Fruit fly (Drosophila melanogaster): ENCODE measurements around the gene CG13693.

The CG13693 gene

DNA sequence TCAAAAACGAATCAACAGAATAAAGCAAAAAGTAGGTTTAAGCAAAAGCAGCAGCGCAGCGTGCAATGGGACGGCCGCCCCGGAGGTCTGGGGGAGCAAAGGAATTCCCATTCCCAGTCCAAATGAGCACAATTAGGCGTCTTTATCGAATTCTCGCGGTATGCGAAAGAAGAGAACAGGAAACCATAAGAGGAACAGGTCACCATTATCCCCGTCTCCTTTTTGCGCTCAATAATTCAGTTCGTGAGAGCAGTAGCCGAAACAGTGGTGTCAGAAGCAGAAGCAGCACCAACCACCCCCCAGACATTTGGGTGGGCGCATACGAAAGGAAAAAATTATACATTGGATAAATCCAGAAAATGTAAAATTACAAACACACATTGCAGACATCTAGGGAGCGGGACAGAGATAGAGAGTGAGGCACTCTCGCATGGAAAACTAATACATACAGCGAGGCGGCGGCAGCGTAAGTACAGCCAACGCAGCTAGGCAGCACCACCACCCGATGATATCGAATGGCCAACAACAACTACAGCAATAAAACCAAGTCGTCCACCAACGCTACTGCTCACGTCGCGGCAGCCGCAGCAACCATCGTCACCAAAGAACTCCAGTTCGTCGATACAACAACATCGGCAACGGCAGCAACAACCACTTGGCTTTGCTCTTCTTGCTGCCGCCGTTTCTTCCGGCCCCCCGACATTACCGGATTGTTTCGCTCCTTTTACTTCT lies 8.3 kb upstream of the CG13693 start:
- TF ChIP-seq Mnt (GFP tag; optimal IDR thresholded peaks at IDR 0.05) (no peak), Clk (GFP tag; optimal IDR thresholded peaks at IDR 0.05) (no peak), cnc (optimal IDR thresholded peaks at IDR 0.05) (no peak), CG7045 (GFP tag; optimal IDR thresholded peaks at IDR 0.05) (no peak), CG11617 (GFP tag; optimal IDR thresholded peaks at IDR 0.05) (no peak), CG1620 (GFP tag; optimal IDR thresholded peaks at IDR 0.05) (no peak), CG7101 (tag; optimal IDR thresholded peaks at IDR 0.05) (no peak), cic (GFP tag; optimal IDR thresholded peaks at IDR 0.05) (no peak), pad (GFP tag; optimal IDR thresholded peaks at IDR 0.05) (no peak), CG14711 (tag; optimal IDR thresholded peaks at IDR 0.05) (no peak), CG12768 (GFP tag; optimal IDR thresholded peaks at IDR 0.05) (no peak)

DNA sequence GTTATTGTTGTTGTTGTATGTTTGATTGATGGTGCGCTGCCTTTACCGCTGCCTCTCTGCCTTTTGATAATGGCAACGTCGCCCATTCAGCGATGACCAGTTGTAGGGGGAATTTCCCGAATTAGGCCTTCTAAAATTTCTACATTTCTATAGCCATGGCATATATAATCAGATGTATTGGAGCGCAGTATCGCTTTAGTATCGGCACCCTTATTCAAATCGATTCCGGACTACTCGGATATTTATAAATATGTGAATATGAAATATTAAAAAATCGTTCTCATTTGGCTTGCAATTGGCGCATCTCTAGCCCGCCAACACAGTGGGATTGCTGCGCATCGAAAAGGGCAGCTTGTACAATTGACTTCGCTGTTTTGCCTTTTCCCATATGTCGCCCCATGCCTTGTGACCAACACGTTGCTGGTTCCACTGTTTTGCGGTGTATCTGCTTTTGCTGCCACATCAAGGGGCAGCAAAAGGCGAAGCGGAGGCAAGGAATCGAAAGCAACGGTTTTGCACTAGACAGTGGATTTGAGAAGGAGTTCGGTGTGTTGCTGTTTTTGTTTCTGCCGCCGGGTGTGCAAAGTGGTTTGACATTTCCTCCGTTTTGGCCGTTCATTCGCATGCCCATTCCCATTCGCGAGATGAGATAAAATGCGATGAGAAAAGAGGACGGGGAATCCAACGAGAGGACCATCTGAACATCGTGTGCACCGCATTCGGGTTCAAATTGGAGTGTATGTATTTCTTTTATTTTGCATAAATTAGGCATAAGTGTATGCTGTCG lies 7.5 kb upstream of the CG13693 start:
- no peak for TF ChIP-seq kay (GFP tag; ENCODE audit: borderline replicate concordance)
- TF ChIP-seq Clk (GFP tag; optimal IDR thresholded peaks at IDR 0.05): no peak
- no peak for TF ChIP-seq Mnt (GFP tag; optimal IDR thresholded peaks at IDR 0.05)
- no peak for TF ChIP-seq Crg-1 (GFP tag; optimal IDR thresholded peaks at IDR 0.05)
- no peak for TF ChIP-seq Hr96 (GFP tag; optimal IDR thresholded peaks at IDR 0.05)
- TF ChIP-seq CG11617 (GFP tag; optimal IDR thresholded peaks at IDR 0.05): no peak
- peak; percentile 8 for TF ChIP-seq CG5204 (GFP tag; optimal IDR thresholded peaks at IDR 0.05)
- no peak for TF ChIP-seq cic (GFP tag; optimal IDR thresholded peaks at IDR 0.05)
- TF ChIP-seq tj (GFP tag; optimal IDR thresholded peaks at IDR 0.05): no peak
- no peak for TF ChIP-seq CG1620 (GFP tag; optimal IDR thresholded peaks at IDR 0.05)
- TF ChIP-seq CG7045 (GFP tag; optimal IDR thresholded peaks at IDR 0.05): no peak
- peak; percentile 13 for TF ChIP-seq CG12768 (GFP tag; optimal IDR thresholded peaks at IDR 0.05)

DNA sequence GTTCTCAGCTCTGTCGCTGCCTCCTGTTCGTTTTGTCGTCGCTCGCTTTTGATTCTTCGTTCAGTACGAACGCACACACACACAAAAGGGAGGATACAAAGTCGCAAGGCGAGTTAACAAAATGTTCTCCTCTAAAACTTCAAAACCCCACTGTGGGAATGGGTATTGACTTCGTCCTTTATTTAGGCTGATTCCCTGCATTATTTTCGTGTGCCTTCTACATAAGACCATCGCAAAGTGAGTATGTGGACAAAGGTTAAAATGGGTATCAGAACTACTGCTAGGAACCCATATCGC lies 7.0 kb upstream of the CG13693 start:
- TF ChIP-seq cic (GFP tag; optimal IDR thresholded peaks at IDR 0.05) (no peak), Mnt (GFP tag; optimal IDR thresholded peaks at IDR 0.05) (no peak)

DNA sequence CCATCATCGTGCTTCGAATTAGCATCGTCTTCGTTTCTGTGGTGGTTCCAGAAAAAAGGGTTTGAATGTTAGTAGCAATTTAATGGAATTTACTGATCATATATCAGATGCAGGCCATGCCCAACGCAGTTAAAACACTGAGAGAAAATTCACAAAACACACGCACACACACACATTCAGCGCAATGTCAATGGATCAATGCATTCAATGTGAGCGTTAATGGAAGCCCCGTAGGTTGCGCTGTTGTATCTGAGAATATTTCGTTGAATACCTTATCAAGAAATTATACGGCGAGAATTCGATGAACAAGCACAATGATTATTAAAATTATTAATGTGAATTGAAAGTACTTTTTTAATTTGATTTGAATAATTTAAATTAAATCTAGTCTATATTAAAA lies 4.0 kb upstream of the CG13693 start:
- TF ChIP-seq Mnt (GFP tag; optimal IDR thresholded peaks at IDR 0.05) (no peak), kay (GFP tag; ENCODE audit: borderline replicate concordance) (no peak), ovo (GFP tag; optimal IDR thresholded peaks at IDR 0.05) (no peak), CG5204 (GFP tag; optimal IDR thresholded peaks at IDR 0.05) (no peak), Clk (GFP tag; optimal IDR thresholded peaks at IDR 0.05) (no peak), tj (GFP tag; optimal IDR thresholded peaks at IDR 0.05) (no peak), Crg-1 (GFP tag; optimal IDR thresholded peaks at IDR 0.05) (no peak), Hr96 (GFP tag; optimal IDR thresholded peaks at IDR 0.05) (no peak), CG1620 (GFP tag; optimal IDR thresholded peaks at IDR 0.05) (no peak), CG7045 (GFP tag; optimal IDR thresholded peaks at IDR 0.05) (no peak), cic (GFP tag; optimal IDR thresholded peaks at IDR 0.05) (no peak), bab1 (GFP tag; optimal IDR thresholded peaks at IDR 0.05) (no peak), pad (GFP tag; optimal IDR thresholded peaks at IDR 0.05) (no peak), CG7101 (tag; optimal IDR thresholded peaks at IDR 0.05) (no peak), CG33017 (tag; optimal IDR thresholded peaks at IDR 0.05) (no peak), CG11617 (GFP tag; optimal IDR thresholded peaks at IDR 0.05) (no peak)

DNA sequence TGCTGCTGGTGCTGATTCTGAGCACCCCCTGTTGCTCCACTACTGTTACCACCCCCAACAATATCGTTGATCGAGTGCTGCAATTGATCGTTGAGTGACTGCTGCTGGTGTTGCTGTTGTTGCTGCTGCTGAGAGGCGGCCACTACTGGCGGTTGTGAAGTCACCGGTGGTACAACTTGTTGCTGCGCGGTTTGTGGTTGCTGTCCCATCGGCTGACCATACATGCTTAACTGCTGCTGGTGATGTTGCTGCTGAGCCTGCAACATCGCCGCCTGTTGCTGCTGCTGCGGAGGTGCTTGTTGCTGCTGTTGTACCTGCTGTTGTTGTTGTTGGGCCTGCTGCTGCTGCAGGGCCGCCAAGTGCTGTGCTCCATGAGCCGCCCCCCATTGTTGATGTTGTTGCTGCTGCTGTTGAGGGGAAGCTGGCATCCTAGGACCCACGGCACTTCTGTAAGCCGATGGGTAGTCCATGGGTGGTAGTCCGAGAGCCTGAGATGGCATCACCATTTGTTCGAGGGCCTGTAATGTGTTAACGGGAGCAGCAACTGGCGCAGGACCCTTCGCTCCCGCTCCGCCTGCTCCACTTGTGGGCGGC lies 8.0 kb downstream of the CG13693 start:
- TF ChIP-seq bab1 (GFP tag; optimal IDR thresholded peaks at IDR 0.05): no peak
- no peak for TF ChIP-seq CG5204 (GFP tag; optimal IDR thresholded peaks at IDR 0.05)
- TF ChIP-seq toe (GFP tag; optimal IDR thresholded peaks at IDR 0.05): no peak
- TF ChIP-seq Mnt (GFP tag; optimal IDR thresholded peaks at IDR 0.05): no peak
- no peak for TF ChIP-seq CG12768 (GFP tag; optimal IDR thresholded peaks at IDR 0.05)
- no peak for TF ChIP-seq cnc (optimal IDR thresholded peaks at IDR 0.05)
- no peak for TF ChIP-seq CG33017 (tag; optimal IDR thresholded peaks at IDR 0.05)

DNA sequence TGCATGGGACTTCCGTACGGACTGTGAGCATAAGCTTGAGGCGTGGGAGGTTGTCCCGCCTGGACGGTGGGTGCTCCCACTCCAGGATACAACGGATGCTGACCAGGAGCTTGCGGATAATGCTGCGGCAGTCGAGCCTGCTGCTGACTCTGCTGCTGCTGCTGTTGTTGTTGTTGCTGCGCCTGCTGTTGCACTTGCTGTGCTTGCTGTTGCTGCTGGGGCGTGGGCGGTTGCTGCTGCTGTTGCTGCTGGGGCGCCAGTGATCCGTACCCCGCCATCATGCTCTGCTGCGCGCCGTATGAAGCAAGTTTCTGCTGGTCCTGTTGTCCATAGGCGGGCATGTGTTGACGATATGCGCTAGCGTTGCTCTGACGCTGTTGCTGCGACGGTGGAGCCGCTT lies 9.1 kb downstream of the CG13693 start:
- no peak for TF ChIP-seq cic (GFP tag; optimal IDR thresholded peaks at IDR 0.05)
- no peak for TF ChIP-seq tj (GFP tag; optimal IDR thresholded peaks at IDR 0.05)
- TF ChIP-seq cnc (optimal IDR thresholded peaks at IDR 0.05): no peak
- TF ChIP-seq CG14711 (tag; optimal IDR thresholded peaks at IDR 0.05): no peak
- no peak for TF ChIP-seq CG33017 (tag; optimal IDR thresholded peaks at IDR 0.05)
- TF ChIP-seq CG7045 (GFP tag; optimal IDR thresholded peaks at IDR 0.05): no peak
- no peak for TF ChIP-seq Hr96 (GFP tag; optimal IDR thresholded peaks at IDR 0.05)
- TF ChIP-seq pad (GFP tag; optimal IDR thresholded peaks at IDR 0.05): no peak
- TF ChIP-seq Mnt (GFP tag; optimal IDR thresholded peaks at IDR 0.05): no peak
- TF ChIP-seq CG5204 (GFP tag; optimal IDR thresholded peaks at IDR 0.05): no peak
- no peak for TF ChIP-seq Crg-1 (GFP tag; optimal IDR thresholded peaks at IDR 0.05)
- no peak for TF ChIP-seq toe (GFP tag; optimal IDR thresholded peaks at IDR 0.05)
- no peak for TF ChIP-seq ovo (GFP tag; optimal IDR thresholded peaks at IDR 0.05)
- no peak for TF ChIP-seq CG12768 (GFP tag; optimal IDR thresholded peaks at IDR 0.05)
- no peak for TF ChIP-seq Clk (GFP tag; optimal IDR thresholded peaks at IDR 0.05)
- no peak for TF ChIP-seq CG7101 (tag; optimal IDR thresholded peaks at IDR 0.05)
- TF ChIP-seq bab1 (GFP tag; optimal IDR thresholded peaks at IDR 0.05): no peak
